Fruit fly (Drosophila melanogaster) whole organism, adult: Measurements from ENCODE around the gene Zn72D.

Source experiments
- CG12768 ChIP-seq: fragments of 200-800 bp; sonication (Bioruptor generic); optimal IDR thresholded peaks from 2 replicates; lab custom pipeline; 2017; ENCODE audit warnings: missing biosample characterization, missing genetic modification characterization, mild to moderate bottlenecking, moderate library complexity, missing genetic modification reagents
- CG1620 ChIP-seq: fragments of 200-800 bp; sonication (Bioruptor generic); optimal IDR thresholded peaks from 2 replicates; lab custom pipeline; 2016; ENCODE audit warnings: missing biosample characterization, missing genetic modification characterization
- kay ChIP-seq: fragments of 200-800 bp; sonication (Bioruptor generic); peaks from one replicate; lab custom pipeline; 2016; ENCODE audit warnings: missing biosample characterization, missing genetic modification characterization, borderline replicate concordance
- tj ChIP-seq: fragments of 200-800 bp; sonication (Bioruptor generic); optimal IDR thresholded peaks from 3 replicates; lab custom pipeline; 2017; ENCODE audit warnings: missing biosample characterization, mild to moderate bottlenecking, missing genetic modification characterization, moderate library complexity

- TF ChIP-seq CG12768 (GFP tag; lab: Kevin White, UChicago) = peak; percentile 3
- no peak for TF ChIP-seq kay (GFP tag; lab: Kevin White, UChicago)
- TF ChIP-seq tj (GFP tag; lab: Kevin White, UChicago) = no peak
- TF ChIP-seq CG1620 (GFP tag; lab: Kevin White, UChicago) = no peak
These were observed 51.4 kb downstream of the Zn72D start for dm6 chr3L:16060806-16061600.
